Worm (Caenorhabditis elegans) whole organism, late embryonic: ENCODE measurements around the gene dgat-2.
A peak's percentile ranks its signal among the peaks of the same experiment; 100 is the strongest.

Source experiments
- K02D7.2 ChIP-seq: sonication (generic microtip); optimal IDR thresholded peaks from 2 replicates; lab custom pipeline; 2017; ENCODE audit warnings: mild to moderate bottlenecking, missing genetic modification characterization, missing compliant biosample characterization
- K09A11.1 ChIP-seq: sonication (generic microtip); optimal IDR thresholded peaks from 2 replicates; lab custom pipeline; 2017; ENCODE audit warnings: antibody characterized with exemption, mild to moderate bottlenecking, missing genetic modification characterization, missing compliant biosample characterization; ENCODE audit not compliant: insufficient read depth
- ceh-19 ChIP-seq: fragments of 200-800 bp; sonication (Bioruptor generic); optimal IDR thresholded peaks from 2 replicates; lab custom pipeline; 2018; ENCODE audit warnings: mild to moderate bottlenecking, missing genetic modification characterization, missing compliant biosample characterization
- ceh-2 ChIP-seq: sonication (generic microtip); optimal IDR thresholded peaks from 2 replicates; lab custom pipeline; 2016; ENCODE audit warnings: missing genotype, missing genetic modification characterization, missing compliant biosample characterization
- ceh-22 ChIP-seq: sonication (generic microtip); optimal IDR thresholded peaks from 2 replicates; lab custom pipeline; 2017; ENCODE audit warnings: missing biosample characterization, missing genetic modification characterization
- ceh-30 ChIP-seq: fragments of 150-350 bp; optimal IDR thresholded peaks from 2 replicates; lab custom pipeline; 2014; ENCODE audit warnings: missing biosample characterization, missing genetic modification characterization
- ceh-34 ChIP-seq: sonication (generic microtip); optimal IDR thresholded peaks from 2 replicates; lab custom pipeline; 2016; ENCODE audit warnings: mild to moderate bottlenecking, missing genetic modification characterization, missing compliant biosample characterization
- ceh-45 ChIP-seq: fragments of 200-800 bp; sonication (Bioruptor generic); IDR thresholded peaks from 2 replicates; pipeline ENCODE4 v1.3.6; 2022; ENCODE audit warnings: missing genetic modification reagents, missing genetic modification characterization, missing compliant biosample characterization
- ceh-48 ChIP-seq: sonication (generic microtip); optimal IDR thresholded peaks from 2 replicates; lab custom pipeline; 2016; ENCODE audit warnings: missing genetic modification characterization, inconsistent platforms, missing compliant biosample characterization
- ceh-9 ChIP-seq: sonication (generic microtip); optimal IDR thresholded peaks from 2 replicates; lab custom pipeline; 2016; ENCODE audit warnings: mild to moderate bottlenecking, missing genetic modification characterization, inconsistent platforms, missing compliant biosample characterization
- elt-2 ChIP-seq: sonication (generic microtip); optimal IDR thresholded peaks from 2 replicates; lab custom pipeline; 2016; ENCODE audit warnings: missing genetic modification reagents, missing genetic modification characterization, missing compliant biosample characterization
- elt-4 ChIP-seq: sonication (generic microtip); optimal IDR thresholded peaks from 2 replicates; lab custom pipeline; 2016; ENCODE audit warnings: missing genetic modification characterization, missing compliant biosample characterization
- ets-4 ChIP-seq: sonication (generic microtip); optimal IDR thresholded peaks from 2 replicates; lab custom pipeline; 2016; ENCODE audit warnings: missing genetic modification characterization, missing compliant biosample characterization
- fax-1 ChIP-seq: sonication (generic microtip); optimal IDR thresholded peaks from 2 replicates; lab custom pipeline; 2016; ENCODE audit warnings: missing genotype, missing genetic modification characterization, missing compliant biosample characterization
- hlh-15 ChIP-seq: sonication (generic microtip); optimal IDR thresholded peaks from 2 replicates; lab custom pipeline; 2016; ENCODE audit warnings: missing genetic modification characterization, missing compliant biosample characterization
- lin-11 ChIP-seq: fragments of 200-800 bp; sonication (Bioruptor generic); optimal IDR thresholded peaks from 2 replicates; lab custom pipeline; 2018; ENCODE audit warnings: mild to moderate bottlenecking, missing genetic modification characterization, missing compliant biosample characterization
- pag-3 ChIP-seq: sonication (generic microtip); optimal IDR thresholded peaks from 2 replicates; lab custom pipeline; 2016; ENCODE audit warnings: missing compliant biosample characterization, missing genetic modification characterization, borderline replicate concordance
- pax-1 ChIP-seq: fragments of 150-350 bp; optimal IDR thresholded peaks from 2 replicates; lab custom pipeline; 2014; ENCODE audit warnings: missing biosample characterization, missing genetic modification characterization
- pha-2 ChIP-seq: sonication (generic microtip); optimal IDR thresholded peaks from 2 replicates; lab custom pipeline; 2017; ENCODE audit warnings: mild to moderate bottlenecking, missing genetic modification characterization, missing compliant biosample characterization
- pha-4 ChIP-seq: fragments of 150-350 bp; optimal IDR thresholded peaks from 2 replicates; lab custom pipeline; 2018; ENCODE audit warnings: missing biosample characterization, missing genetic modification reagents, missing genetic modification characterization
- pqm-1 ChIP-seq: sonication (generic microtip); optimal IDR thresholded peaks from 2 replicates; lab custom pipeline; 2016; ENCODE audit warnings: missing genetic modification characterization, missing compliant biosample characterization
- pros-1 ChIP-seq: fragments of 150-350 bp; optimal IDR thresholded peaks from 2 replicates; lab custom pipeline; 2014; ENCODE audit warnings: missing biosample characterization, missing genetic modification reagents, missing genetic modification characterization
- rnt-1 ChIP-seq: sonication (generic microtip); optimal IDR thresholded peaks from 2 replicates; lab custom pipeline; 2016; ENCODE audit warnings: missing genetic modification characterization, missing compliant biosample characterization
- sox-2 ChIP-seq: fragments of 200-800 bp; sonication (Bioruptor generic); IDR thresholded peaks from 2 replicates; pipeline ENCODE4 v1.3.6; 2022; ENCODE audit warnings: missing genetic modification reagents, missing genetic modification characterization, missing compliant biosample characterization
- sox-4 ChIP-seq: sonication (generic microtip); optimal IDR thresholded peaks from 2 replicates; lab custom pipeline; 2017; ENCODE audit warnings: mild to moderate bottlenecking, missing genetic modification characterization, inconsistent platforms, missing compliant biosample characterization
- syd-9 ChIP-seq: sonication (generic microtip); optimal IDR thresholded peaks from 2 replicates; lab custom pipeline; 2016; ENCODE audit warnings: mild to moderate bottlenecking, missing genetic modification characterization, moderate library complexity, missing compliant biosample characterization
- tbx-2 ChIP-seq: sonication (generic microtip); optimal IDR thresholded peaks from 2 replicates; lab custom pipeline; 2016; ENCODE audit warnings: missing genetic modification characterization, missing compliant biosample characterization
- unc-42 ChIP-seq: sonication (generic microtip); optimal IDR thresholded peaks from 2 replicates; lab custom pipeline; 2016; ENCODE audit warnings: missing genotype, missing genetic modification characterization, missing compliant biosample characterization
- unc-55 ChIP-seq: sonication (generic microtip); optimal IDR thresholded peaks from 2 replicates; lab custom pipeline; 2017; ENCODE audit warnings: missing biosample characterization, missing genetic modification reagents, missing genetic modification characterization
- unc-86 ChIP-seq: sonication (generic microtip); optimal IDR thresholded peaks from 2 replicates; lab custom pipeline; 2016; ENCODE audit warnings: missing genetic modification characterization, missing compliant biosample characterization
- zip-5 ChIP-seq: sonication (generic microtip); optimal IDR thresholded peaks from 2 replicates; lab custom pipeline; 2016; ENCODE audit warnings: missing genetic modification characterization, missing compliant biosample characterization
- ztf-16 ChIP-seq: sonication (generic microtip); optimal IDR thresholded peaks from 2 replicates; lab custom pipeline; 2017; ENCODE audit warnings: missing genetic modification characterization, missing compliant biosample characterization

The dgat-2 gene

ce11 chrV:17684857-17685256 is 24.8 kb downstream of the dgat-2 start, which contains the start of the genes F59A1.16 and F59A1.6:
Gene F59A1.16 (minus strand): TSS chrV:17684957.
Gene F59A1.6 (plus strand): TSS chrV:17685141.
- TF ChIP-seq pha-2 (tag; lab: Kevin White, UChicago) = no peak
- no peak for TF ChIP-seq ceh-19 (GFP tag; lab: Kevin White, UChicago)
- no peak for TF ChIP-seq ceh-30
- TF ChIP-seq zip-5 (tag; lab: Kevin White, UChicago) = no peak
- no peak for TF ChIP-seq rnt-1 (tag; lab: Kevin White, UChicago)
- no peak for TF ChIP-seq ets-4
- no peak for TF ChIP-seq sox-2 (GFP tag; lab: Robert Waterston, UW)
- TF ChIP-seq ceh-45 (GFP tag; lab: Robert Waterston, UW) = no peak
- no peak for TF ChIP-seq pag-3 (tag; lab: Kevin White, UChicago)
- TF ChIP-seq ceh-34 (tag; lab: Kevin White, UChicago) = no peak
- no peak for TF ChIP-seq elt-2 (tag; lab: Kevin White, UChicago)
- no peak for TF ChIP-seq ceh-9 (tag; lab: Kevin White, UChicago)
- no peak for TF ChIP-seq fax-1 (tag; lab: Kevin White, UChicago)
- no peak for TF ChIP-seq pqm-1 (tag; lab: Kevin White, UChicago)
- no peak for TF ChIP-seq K09A11.1 (tag; lab: Kevin White, UChicago)
- no peak for TF ChIP-seq elt-4 (tag; lab: Kevin White, UChicago)

- TF ChIP-seq ceh-48 (tag; lab: Kevin White, UChicago) (no peak), pax-1 (tag; lab: Kevin White, UChicago) (no peak), lin-11 (no peak), ceh-9 (tag; lab: Kevin White, UChicago) (no peak), sox-4 (tag; lab: Kevin White, UChicago) (no peak)
Observed at ce11 chrV:17686852-17687251, 26.7 kb downstream of the dgat-2 start, which contains the start of gene F59A1.18. Gene F59A1.18 (minus strand): TSS chrV:17686952.

ce11 chrV:17690922-17691321 is 30.8 kb downstream of the dgat-2 start, which contains the start of gene F59A1.13:
Gene F59A1.13 (minus strand): TSS chrV:17691022.
- TF ChIP-seq pros-1 (tag; lab: Kevin White, UChicago) = no peak
- no peak for TF ChIP-seq unc-42 (tag; lab: Kevin White, UChicago)
- TF ChIP-seq pqm-1 (tag; lab: Kevin White, UChicago) = no peak
- TF ChIP-seq K02D7.2 (tag; lab: Kevin White, UChicago) = no peak
- no peak for TF ChIP-seq ceh-22 (tag; lab: Kevin White, UChicago)
- TF ChIP-seq rnt-1 (tag; lab: Kevin White, UChicago) = no peak

- peak; percentile 87 for TF ChIP-seq elt-2 (tag; lab: Kevin White, UChicago)
- no peak for TF ChIP-seq ceh-2 (tag; lab: Kevin White, UChicago)
Observed at ce11 chrV:17694260-17694659, 34.2 kb downstream of the dgat-2 start.

ce11 chrV:17695802-17696201 is 35.7 kb downstream of the dgat-2 start, which contains the start of gene Y26G10.1:
Gene Y26G10.1 (minus strand): TSS chrV:17695902.
- TF ChIP-seq unc-55 (GFP tag; lab: Kevin White, UChicago) = no peak
- TF ChIP-seq pha-4 (tag; lab: Kevin White, UChicago) = no peak
- no peak for TF ChIP-seq unc-86 (tag; lab: Kevin White, UChicago)
- no peak for TF ChIP-seq hlh-15 (tag; lab: Kevin White, UChicago)
- no peak for TF ChIP-seq tbx-2
- TF ChIP-seq elt-4 (tag; lab: Kevin White, UChicago) = no peak
- no peak for TF ChIP-seq rnt-1 (tag; lab: Kevin White, UChicago)
- no peak for TF ChIP-seq syd-9 (tag; lab: Kevin White, UChicago)
- TF ChIP-seq ceh-19 (GFP tag; lab: Kevin White, UChicago) = no peak
- no peak for TF ChIP-seq ztf-16 (tag; lab: Kevin White, UChicago)
